Fruit fly (Drosophila melanogaster): ENCODE data around the gene PGRP-LF.

The PGRP-LF gene

DNA sequence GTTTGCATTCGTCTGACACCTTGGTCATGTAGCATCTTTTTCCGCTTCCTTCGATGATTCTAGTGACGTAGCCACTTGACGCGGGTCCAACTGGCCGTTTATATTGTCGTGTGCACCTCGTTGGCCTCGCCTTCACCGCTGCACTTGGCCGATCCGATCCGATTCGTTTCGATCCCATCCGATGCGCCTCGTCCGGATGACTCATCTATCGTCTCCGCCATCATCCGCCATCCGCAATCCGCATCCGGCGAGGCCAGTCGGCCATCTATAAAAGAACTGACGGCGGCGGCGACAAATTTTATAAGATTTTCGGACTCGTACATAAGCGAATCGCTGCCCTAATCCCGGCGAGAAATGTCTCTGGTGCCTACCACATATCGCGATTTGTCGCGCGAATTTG is 25.7 kb downstream of the PGRP-LF start, which contains the start of gene CG4461:
TSS of gene CG4461 (plus strand) at position 301 of the 400 bp plus-strand sequence.
- TF ChIP-seq pan (optimal IDR thresholded peaks at IDR 0.05) (no peak), lola (GFP tag; optimal IDR thresholded peaks at IDR 0.05) (no peak), fru (GFP tag; optimal IDR thresholded peaks at IDR 0.05) (no peak), Dfd (GFP tag; optimal IDR thresholded peaks at IDR 0.05) (no peak), jim (GFP tag; optimal IDR thresholded peaks at IDR 0.05) (no peak), sv (GFP tag; optimal IDR thresholded peaks at IDR 0.05) (no peak), Hr78 (GFP tag; optimal IDR thresholded peaks at IDR 0.05) (no peak), CG32264 (GFP tag; optimal IDR thresholded peaks at IDR 0.05) (no peak), CG9705 (GFP tag; optimal IDR thresholded peaks at IDR 0.05) (no peak), GATAd (GFP tag; optimal IDR thresholded peaks at IDR 0.05) (no peak)

DNA sequence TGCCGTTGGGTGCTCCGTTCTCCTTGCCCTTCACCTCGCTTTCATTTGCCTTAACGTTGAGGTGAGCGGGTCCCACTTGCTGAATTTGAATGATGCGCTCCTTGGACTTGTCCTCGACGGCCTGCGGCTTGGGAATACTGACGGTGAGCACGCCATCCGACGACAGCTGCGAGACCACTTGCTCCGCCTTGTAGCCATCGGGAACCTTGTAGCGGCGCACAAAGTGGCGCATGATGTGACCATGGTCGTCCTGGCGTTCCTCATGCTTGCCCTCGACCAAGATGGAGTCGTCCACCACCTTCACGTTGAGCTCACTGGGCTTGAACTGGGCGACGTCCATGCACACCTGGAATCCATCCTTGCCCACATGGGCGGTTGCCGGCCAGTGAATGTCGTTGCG is 27.2 kb downstream of the PGRP-LF start:
- TF ChIP-seq HLH106 (tag; optimal IDR thresholded peaks at IDR 0.05) (no peak), pan (optimal IDR thresholded peaks at IDR 0.05) (no peak), CG32264 (GFP tag; optimal IDR thresholded peaks at IDR 0.05) (no peak), brk (GFP tag; optimal IDR thresholded peaks at IDR 0.05) (no peak), Dfd (GFP tag; optimal IDR thresholded peaks at IDR 0.05) (no peak), Jra (GFP tag; optimal IDR thresholded peaks at IDR 0.05) (no peak), OdsH (GFP tag; optimal IDR thresholded peaks at IDR 0.05) (no peak), Sp1 (GFP tag; optimal IDR thresholded peaks at IDR 0.05) (no peak), sage (GFP tag; optimal IDR thresholded peaks at IDR 0.05) (no peak), dsf (GFP tag; optimal IDR thresholded peaks at IDR 0.05; ENCODE audit: borderline replicate concordance) (no peak), Rel (GFP tag; optimal IDR thresholded peaks at IDR 0.05) (no peak), Rel (tag; optimal IDR thresholded peaks at IDR 0.05) (no peak), tai (GFP tag; optimal IDR thresholded peaks at IDR 0.05) (no peak), rgr (GFP tag; optimal IDR thresholded peaks at IDR 0.05) (no peak), dl (GFP tag; optimal IDR thresholded peaks at IDR 0.05; ENCODE audit: insufficient read depth in 1 of 2, partially characterized antibody in 2 of 2) (no peak)

DNA sequence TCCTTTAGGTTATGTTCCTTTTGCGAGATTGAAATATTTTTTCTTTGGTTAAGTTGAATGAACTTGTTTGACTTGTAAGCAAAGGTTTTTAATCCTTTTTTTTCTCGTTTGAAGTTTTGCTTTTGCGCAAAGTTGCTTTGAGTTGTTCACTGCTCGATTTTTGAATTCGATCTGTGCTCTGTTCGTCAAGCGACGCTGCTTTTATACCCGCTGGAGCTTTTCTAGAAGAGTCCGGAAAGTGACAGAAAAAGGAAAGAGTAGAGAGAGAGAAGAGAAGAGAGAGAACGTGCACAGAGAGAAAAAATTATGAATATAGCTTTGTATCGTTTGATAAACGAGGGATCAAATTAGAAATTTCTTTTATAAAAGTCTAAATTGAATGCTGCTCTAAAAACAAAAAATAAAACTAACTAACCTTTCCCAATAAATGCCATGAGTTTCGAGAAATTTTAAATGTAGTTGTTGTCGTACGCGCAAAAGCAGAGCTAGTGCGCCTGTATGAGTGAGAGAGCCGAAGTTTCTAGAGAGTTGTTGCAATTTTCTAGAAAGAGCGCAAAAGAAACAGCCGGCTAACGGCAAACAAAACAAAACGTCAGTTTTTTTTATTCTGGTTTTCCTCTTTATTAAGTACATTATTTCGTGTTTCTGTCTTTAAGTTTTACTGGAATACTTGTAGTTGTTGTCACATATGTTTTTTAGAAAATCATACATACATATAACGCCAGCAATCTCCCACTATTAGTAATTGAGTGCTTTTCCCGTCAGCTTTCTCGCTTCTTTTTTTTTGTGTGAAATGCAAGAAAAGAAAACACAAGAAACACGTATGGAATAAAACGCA is 28.0 kb downstream of the PGRP-LF start, which contains the start of gene Hsp26:
TSS of gene Hsp26 (minus strand) at position 230 of the 838 bp plus-strand sequence.
- peak; percentile 87 for TF ChIP-seq Jra (GFP tag; optimal IDR thresholded peaks at IDR 0.05)
- peak; percentile 94 for TF ChIP-seq psq (GFP tag; optimal IDR thresholded peaks at IDR 0.05)
- TF ChIP-seq Hr78 (GFP tag; optimal IDR thresholded peaks at IDR 0.05): no peak
- TF ChIP-seq Hr83 (GFP tag; optimal IDR thresholded peaks at IDR 0.05; ENCODE audit: poor library complexity, severe bottlenecking): peak; percentile 6
- no peak for TF ChIP-seq lola (GFP tag; optimal IDR thresholded peaks at IDR 0.05)
- peak; percentile 89 for TF ChIP-seq Sp1 (GFP tag; optimal IDR thresholded peaks at IDR 0.05)
- TF ChIP-seq GATAd (GFP tag; optimal IDR thresholded peaks at IDR 0.05): no peak
- no peak for TF ChIP-seq pan (optimal IDR thresholded peaks at IDR 0.05)
- TF ChIP-seq tai (GFP tag; optimal IDR thresholded peaks at IDR 0.05): no peak
- TF ChIP-seq rgr (GFP tag; optimal IDR thresholded peaks at IDR 0.05): peak; percentile 96
- peak; percentile 95 for TF ChIP-seq br (GFP tag; optimal IDR thresholded peaks at IDR 0.05)
- peak; percentile 0 for TF ChIP-seq Rel (GFP tag; optimal IDR thresholded peaks at IDR 0.05)
- peak; percentile 52 for TF ChIP-seq Rel (tag; optimal IDR thresholded peaks at IDR 0.05)
- peak; percentile 97 for TF ChIP-seq h (GFP tag; optimal IDR thresholded peaks at IDR 0.05)
- TF ChIP-seq jim (GFP tag; optimal IDR thresholded peaks at IDR 0.05): peak; percentile 79
- TF ChIP-seq HLH106 (tag; optimal IDR thresholded peaks at IDR 0.05): peak; percentile 84
- TF ChIP-seq Myc (optimal IDR thresholded peaks at IDR 0.05): no peak
- peak; percentile 59 for TF ChIP-seq dsf (GFP tag; optimal IDR thresholded peaks at IDR 0.05; ENCODE audit: borderline replicate concordance)
- peak; percentile 23 to 25 for TF ChIP-seq dl (GFP tag; optimal IDR thresholded peaks at IDR 0.05; ENCODE audit: insufficient read depth in 1 of 2, partially characterized antibody in 2 of 2)
- TF ChIP-seq ey (GFP tag; optimal IDR thresholded peaks at IDR 0.05): peak; percentile 96
- TF ChIP-seq CG32264 (GFP tag; optimal IDR thresholded peaks at IDR 0.05): peak; percentile 86
- TF ChIP-seq OdsH (GFP tag; optimal IDR thresholded peaks at IDR 0.05): peak; percentile 96
- TF ChIP-seq sage (GFP tag; optimal IDR thresholded peaks at IDR 0.05): peak; percentile 89
- peak; percentile 66 for TF ChIP-seq Dif (GFP tag; optimal IDR thresholded peaks at IDR 0.05; ENCODE audit: partially characterized antibody)
- TF ChIP-seq Abd-B (GFP tag; optimal IDR thresholded peaks at IDR 0.05): no peak
- peak; percentile 95 for TF ChIP-seq fru (GFP tag; optimal IDR thresholded peaks at IDR 0.05)
- peak; percentile 93 for TF ChIP-seq Hnf4 (GFP tag; optimal IDR thresholded peaks at IDR 0.05)
- no peak for TF ChIP-seq N (GFP tag; optimal IDR thresholded peaks at IDR 0.05)
- TF ChIP-seq Mio (GFP tag; optimal IDR thresholded peaks at IDR 0.05): peak; percentile 30
- TF ChIP-seq foxo (GFP tag; optimal IDR thresholded peaks at IDR 0.05): peak; percentile 52 to 94
- no peak for TF ChIP-seq Dfd (GFP tag; optimal IDR thresholded peaks at IDR 0.05)
- TF ChIP-seq CrebA (GFP tag; optimal IDR thresholded peaks at IDR 0.05; ENCODE audit: borderline replicate concordance): no peak
- TF ChIP-seq CG9705 (GFP tag; optimal IDR thresholded peaks at IDR 0.05): no peak
- TF ChIP-seq dmrt93B (GFP tag; optimal IDR thresholded peaks at IDR 0.05): peak; percentile 60
- TF ChIP-seq woc (GFP tag; optimal IDR thresholded peaks at IDR 0.05): peak; percentile 92
- peak; percentile 67 for TF ChIP-seq Vsx2 (GFP tag; optimal IDR thresholded peaks at IDR 0.05; ENCODE audit: partially characterized antibody)
- TF ChIP-seq usp (GFP tag; optimal IDR thresholded peaks at IDR 0.05): no peak
- peak; percentile 75 for TF ChIP-seq sv (GFP tag; optimal IDR thresholded peaks at IDR 0.05)
- peak; percentile 97 for TF ChIP-seq brk (GFP tag; optimal IDR thresholded peaks at IDR 0.05)
